Worm (Caenorhabditis elegans): ENCODE data around the gene lin-9.

ce11 chrIII:8866038-8866437 is 37.9 kb downstream of the lin-9 start:
- no peak for TF ChIP-seq him-1 (tag; optimal IDR thresholded peaks at IDR 0.05)
- no peak for TF ChIP-seq dao-5 (tag; optimal IDR thresholded peaks at IDR 0.05)
